Worm (Caenorhabditis elegans): Measurements from ENCODE around the gene F53F4.17.

DNA sequence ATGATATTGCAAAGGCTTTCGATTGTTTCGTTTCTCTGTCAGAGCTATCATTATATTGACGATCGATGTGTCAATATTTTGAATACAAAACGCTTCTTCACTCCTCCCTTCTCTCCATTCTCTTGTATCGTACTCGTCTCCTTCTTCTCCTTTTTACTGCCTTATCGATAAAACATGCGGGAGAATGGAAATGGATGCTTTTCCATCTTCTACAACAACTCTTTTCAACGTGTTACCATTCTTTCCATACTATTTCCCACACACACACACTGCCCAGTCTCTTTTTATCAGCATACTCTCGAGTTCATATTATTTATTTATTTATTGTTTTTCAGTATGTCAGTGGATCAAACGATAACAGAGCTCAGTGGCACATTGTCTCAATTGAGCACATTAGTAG is 9.4 kb upstream of the F53F4.17 start, which contains the start of gene C50B8.6:
- no peak for TF ChIP-seq hmg-11 (tag; optimal IDR thresholded peaks at IDR 0.05)
- TF ChIP-seq ceh-9 (tag; optimal IDR thresholded peaks at IDR 0.05), result no peak
- TF ChIP-seq nhr-12 (tag; optimal IDR thresholded peaks at IDR 0.05), result no peak
- no peak for TF ChIP-seq ceh-82 (tag; optimal IDR thresholded peaks at IDR 0.05)
- no peak for TF ChIP-seq nhr-237 (tag; optimal IDR thresholded peaks at IDR 0.05)

Measured in whole organism, L3 larva.